Worm (Caenorhabditis elegans) whole organism, mixed stage, embryonic: Measurements from ENCODE around the gene ttr-39.

ENCODE experiments used
- blmp-1 ChIP-seq: fragments of 150-350 bp; optimal IDR thresholded peaks from 2 replicates; lab custom pipeline; 2014; ENCODE audit warnings: missing biosample characterization, missing genetic modification characterization
- nhr-76 ChIP-seq: sonication (generic microtip); optimal IDR thresholded peaks from 2 replicates; lab custom pipeline; 2017; ENCODE audit warnings: missing biosample characterization, missing genetic modification characterization

ce11 chrIV:10051088-10051487 lies 38.6 kb downstream of the ttr-39 start, which contains the start of gene T04B2.8:
- TF ChIP-seq blmp-1 (tag; lab: Kevin White, UChicago): no peak
- no peak for TF ChIP-seq nhr-76 (tag; lab: Kevin White, UChicago)
